Worm (Caenorhabditis elegans): ENCODE measurements around the gene Y47D7A.18.
A peak's percentile ranks its signal among the peaks of the same experiment; 100 is the strongest.
"Not testable (repeated sequence)": the region's sequence is repeated elsewhere in the genome, so short reads cannot be mapped to it uniquely, and the experiment has no call there.

The Y47D7A.18 gene

ce11 chrV:4437215-4437614 is 20.6 kb upstream of the Y47D7A.18 start:
- TF ChIP-seq ceh-62 (tag; optimal IDR thresholded peaks at IDR 0.05) (no peak), unc-62 (GFP tag; optimal IDR thresholded peaks at IDR 0.05 in 1 of 2) (peak in 1 of 2 experiments; percentile 84), unc-62 (tag; optimal IDR thresholded peaks at IDR 0.05) (no peak)

- TF ChIP-seq ama-1 (optimal IDR thresholded peaks at IDR 0.05) (no peak), lin-38 (GFP tag; IDR thresholded peaks at IDR 0.05) (0 out of 2 replicates have a peak, but pooled peaks have one; percentile 17), set-16 (GFP tag; IDR thresholded peaks at IDR 0.05) (peak; percentile 96)
Observed at ce11 chrV:4435411-4435981, 18.9 kb upstream of the Y47D7A.18 start, which contains the start of gene Y47D7A.13. Gene Y47D7A.13 (minus strand): TSS chrV:4435927.

ce11 chrV:4432783-4433237 is 16.2 kb upstream of the Y47D7A.18 start, which contains the start of gene Y47D7A.15:
Gene Y47D7A.15 (minus strand): TSS chrV:4433187.
- TF ChIP-seq ZK546.5 (tag; optimal IDR thresholded peaks at IDR 0.05), result no peak
- TF ChIP-seq set-16 (GFP tag; IDR thresholded peaks at IDR 0.05), result peak; percentile 96
- no peak for TF ChIP-seq F37D6.2 (tag; optimal IDR thresholded peaks at IDR 0.05)
- TF ChIP-seq dmd-8 (GFP tag; IDR thresholded peaks at IDR 0.05), result 0 out of 2 replicates have a peak, but pooled peaks have one; percentile 45
- no peak for TF ChIP-seq nhr-77 (tag; optimal IDR thresholded peaks at IDR 0.05)
- TF ChIP-seq duxl-1 (tag; optimal IDR thresholded peaks at IDR 0.05; ENCODE audit: poor library complexity), result no peak
- TF ChIP-seq snpc-1.2 (GFP tag; IDR thresholded peaks at IDR 0.05), result no peak
- no peak for TF ChIP-seq unc-130 (GFP tag; optimal IDR thresholded peaks at IDR 0.05)
- no peak for TF ChIP-seq Y105C5A.15 (GFP tag; IDR thresholded peaks at IDR 0.05)
- TF ChIP-seq aha-1 (tag), result peak; percentile 82

ce11 chrV:4432196-4432595 is 15.6 kb upstream of the Y47D7A.18 start:
- peak in 1 of 2 experiments; percentile 22 for TF ChIP-seq unc-62 (GFP tag; optimal IDR thresholded peaks at IDR 0.05 in 1 of 2)
- TF ChIP-seq unc-62 (tag; optimal IDR thresholded peaks at IDR 0.05), result not testable (repeated sequence)
- TF ChIP-seq set-16 (GFP tag; IDR thresholded peaks at IDR 0.05), result peak; percentile 46; the same call in 1 of the 2 replicates

ce11 chrV:4429576-4429975 is 13.0 kb upstream of the Y47D7A.18 start, which contains the start of gene Y47D7A.12:
Gene Y47D7A.12 (minus strand): TSS chrV:4429676.
- TF ChIP-seq daf-16 (GFP tag; optimal IDR thresholded peaks at IDR 0.05) (no peak), daf-16 (tag; optimal IDR thresholded peaks at IDR 0.05) (no peak), nhr-42 (GFP tag; IDR thresholded peaks at IDR 0.05) (no peak), D1046.2 (GFP tag; IDR thresholded peaks at IDR 0.05) (no peak), nhr-111 (GFP tag; optimal IDR thresholded peaks at IDR 0.05) (no peak), nhr-48 (tag; optimal IDR thresholded peaks at IDR 0.05) (no peak), zip-2 (tag; optimal IDR thresholded peaks at IDR 0.05) (no peak), nhr-237 (tag; optimal IDR thresholded peaks at IDR 0.05) (no peak), nhr-11 (tag; optimal IDR thresholded peaks at IDR 0.05) (no peak), zfp-3 (GFP tag; conservative IDR thresholded peaks at IDR 0.05) (no peak), F37D6.2 (tag; optimal IDR thresholded peaks at IDR 0.05) (no peak), ctbp-1 (GFP tag; IDR thresholded peaks at IDR 0.05) (no peak), ztf-11 (tag; optimal IDR thresholded peaks at IDR 0.05) (no peak), pha-4 (GFP tag; IDR thresholded peaks at IDR 0.05) (no peak), pha-4 (tag; optimal IDR thresholded peaks at IDR 0.05) (no peak), madf-9 (GFP tag; conservative IDR thresholded peaks at IDR 0.05) (no peak), snpc-4 (tag; optimal IDR thresholded peaks at IDR 0.05) (no peak), lin-1 (GFP tag; IDR thresholded peaks at IDR 0.05) (no peak), cey-2 (tag; optimal IDR thresholded peaks at IDR 0.05; ENCODE audit: borderline replicate concordance, insufficient read depth) (no peak), lin-38 (GFP tag; IDR thresholded peaks at IDR 0.05) (no peak)
